Fruit fly (Drosophila melanogaster) whole organism, prepupa: ENCODE measurements around the gene Qsox4.
A peak's percentile ranks its signal among the peaks of the same experiment; 100 is the strongest.

Experiments used
- Blimp-1 ChIP-seq: fragments of 200-800 bp; sonication (Bioruptor generic); optimal IDR thresholded peaks from 3 replicates; lab custom pipeline; 2017; ENCODE audit warnings: missing biosample characterization, missing genetic modification characterization, mild to moderate bottlenecking, moderate library complexity, missing genetic modification reagents
- CG10631 ChIP-seq: fragments of 200-800 bp; sonication (Bioruptor generic); optimal IDR thresholded peaks from 2 replicates; lab custom pipeline; 2016; ENCODE audit warnings: missing biosample characterization, missing genetic modification characterization
- CG10669 ChIP-seq: fragments of 200-800 bp; sonication (Bioruptor generic); optimal IDR thresholded peaks from 3 replicates; lab custom pipeline; 2018; ENCODE audit warnings: missing biosample characterization, mild to moderate bottlenecking, missing genetic modification characterization, moderate library complexity
- CG11294 ChIP-seq: fragments of 200-800 bp; sonication (Bioruptor generic); IDR thresholded peaks from 2 replicates; pipeline ENCODE4 v1.3.6; 2022; ENCODE audit warnings: missing biosample characterization, missing genetic modification characterization
- CG11762 ChIP-seq: fragments of 200-800 bp; sonication (Bioruptor generic); optimal IDR thresholded peaks from 3 replicates; lab custom pipeline; 2016; ENCODE audit warnings: missing biosample characterization, missing genetic modification characterization; ENCODE audit not compliant: insufficient read depth
- CG15336 ChIP-seq: fragments of 200-800 bp; sonication (Bioruptor generic); IDR thresholded peaks from 2 replicates; pipeline ENCODE4 v1.3.6; 2022; ENCODE audit warnings: missing biosample characterization, missing genetic modification characterization
- CG1621 ChIP-seq: fragments of 200-800 bp; sonication (Bioruptor generic); optimal IDR thresholded peaks from 3 replicates; lab custom pipeline; 2018; ENCODE audit warnings: missing biosample characterization, mild to moderate bottlenecking, missing genetic modification characterization
- CG32006 ChIP-seq: fragments of 200-800 bp; sonication (Bioruptor generic); optimal IDR thresholded peaks from 3 replicates; lab custom pipeline; 2017; ENCODE audit warnings: missing biosample characterization, mild to moderate bottlenecking, missing genetic modification characterization
- CG34406 ChIP-seq: fragments of 200-800 bp; sonication (Bioruptor generic); optimal IDR thresholded peaks from 3 replicates; lab custom pipeline; 2016; ENCODE audit warnings: missing biosample characterization, missing genetic modification characterization
- CG3919 ChIP-seq: fragments of 200-800 bp; sonication (Bioruptor generic); optimal IDR thresholded peaks from 3 replicates; lab custom pipeline; 2016; ENCODE audit warnings: missing biosample characterization, missing genetic modification characterization
- CG4318 ChIP-seq: fragments of 200-800 bp; sonication (Bioruptor generic); optimal IDR thresholded peaks from 3 replicates; lab custom pipeline; 2017; ENCODE audit warnings: missing biosample characterization, mild to moderate bottlenecking, missing genetic modification characterization
- CG6163 ChIP-seq: fragments of 200-800 bp; sonication (Bioruptor generic); IDR thresholded peaks from 3 replicates; pipeline ENCODE4 v1.3.6; 2022; ENCODE audit warnings: missing biosample characterization, missing genetic modification characterization
- CG6276 ChIP-seq: fragments of 200-800 bp; sonication (Bioruptor generic); optimal IDR thresholded peaks from 2 replicates; lab custom pipeline; 2017; ENCODE audit warnings: missing biosample characterization, mild to moderate bottlenecking, missing genetic modification characterization
- CG6854 ChIP-seq: fragments of 200-800 bp; sonication (Bioruptor generic); optimal IDR thresholded peaks from 2 replicates; lab custom pipeline; 2017; ENCODE audit warnings: missing biosample characterization, mild to moderate bottlenecking, missing genetic modification characterization
- CG8319 ChIP-seq: fragments of 200-800 bp; sonication (Bioruptor generic); optimal IDR thresholded peaks from 3 replicates; lab custom pipeline; 2016; ENCODE audit warnings: missing biosample characterization, missing genetic modification characterization
- CG9139 ChIP-seq: fragments of 200-800 bp; sonication (Bioruptor generic); optimal IDR thresholded peaks from 3 replicates; lab custom pipeline; 2017; ENCODE audit warnings: missing biosample characterization, mild to moderate bottlenecking, missing genetic modification characterization
- Eip75B ChIP-seq: fragments of 200-800 bp; sonication (Bioruptor generic); optimal IDR thresholded peaks from 3 replicates; lab custom pipeline; 2016; ENCODE audit warnings: missing biosample characterization, missing genetic modification characterization
- Eip78C ChIP-seq: fragments of 200-800 bp; sonication (Bioruptor generic); peaks from one replicate; lab custom pipeline; 2016; ENCODE audit warnings: missing biosample characterization, missing genetic modification characterization
- Eip93F ChIP-seq: fragments of 200-800 bp; sonication (Bioruptor generic); optimal IDR thresholded peaks from 2 replicates; lab custom pipeline; 2016; ENCODE audit warnings: missing biosample characterization, mild to moderate bottlenecking, missing genetic modification characterization
- Ets21C ChIP-seq: fragments of 200-800 bp; sonication (Bioruptor generic); optimal IDR thresholded peaks from 3 replicates; lab custom pipeline; 2016; ENCODE audit warnings: missing biosample characterization, missing genetic modification characterization
- Gug ChIP-seq: fragments of 200-800 bp; sonication (Bioruptor generic); IDR thresholded peaks from 2 replicates; pipeline ENCODE4 v1.3.6; 2022; ENCODE audit warnings: missing biosample characterization, missing genetic modification characterization
- Hr38 ChIP-seq: sonication (Bioruptor generic); optimal IDR thresholded peaks from 2 replicates; lab custom pipeline; 2016; ENCODE audit warnings: missing biosample characterization, missing genetic modification characterization
- Hr39 ChIP-seq: fragments of 200-800 bp; sonication (Bioruptor generic); optimal IDR thresholded peaks from 2 replicates; lab custom pipeline; 2016; ENCODE audit warnings: missing biosample characterization, missing genetic modification characterization
- Lpt ChIP-seq: fragments of 200-800 bp; sonication (Bioruptor generic); optimal IDR thresholded peaks from 3 replicates; lab custom pipeline; 2016; ENCODE audit warnings: missing biosample characterization, missing genetic modification characterization
- Met ChIP-seq: fragments of 200-800 bp; sonication (Bioruptor generic); optimal IDR thresholded peaks from 3 replicates; lab custom pipeline; 2016; ENCODE audit warnings: missing biosample characterization, missing genetic modification characterization
- OdsH ChIP-seq: fragments of 200-800 bp; sonication (Bioruptor generic); optimal IDR thresholded peaks from 3 replicates; lab custom pipeline; 2016; ENCODE audit warnings: missing biosample characterization, missing genetic modification characterization
- Smox ChIP-seq: fragments of 200-800 bp; sonication (Bioruptor generic); optimal IDR thresholded peaks from 3 replicates; lab custom pipeline; 2016; ENCODE audit warnings: missing biosample characterization, missing genetic modification characterization
- Sox102F ChIP-seq: fragments of 200-800 bp; sonication (Bioruptor generic); optimal IDR thresholded peaks from 2 replicates; lab custom pipeline; 2016; ENCODE audit warnings: missing biosample characterization, mild to moderate bottlenecking, missing genetic modification characterization
- Sox14 ChIP-seq: fragments of 200-800 bp; sonication (Bioruptor generic); optimal IDR thresholded peaks from 3 replicates; lab custom pipeline; 2016; ENCODE audit warnings: missing biosample characterization, missing genetic modification characterization
- achi ChIP-seq: fragments of 200-800 bp; sonication (Bioruptor generic); optimal IDR thresholded peaks from 3 replicates; lab custom pipeline; 2016; ENCODE audit warnings: missing biosample characterization, missing genetic modification characterization
- cyc ChIP-seq: fragments of 200-800 bp; sonication (Bioruptor generic); optimal IDR thresholded peaks from 3 replicates; lab custom pipeline; 2016; ENCODE audit warnings: missing biosample characterization, missing genetic modification characterization
- dac ChIP-seq: fragments of 200-800 bp; sonication (Bioruptor generic); optimal IDR thresholded peaks from 2 replicates; lab custom pipeline; 2017; ENCODE audit warnings: missing biosample characterization, mild to moderate bottlenecking, missing genetic modification characterization
- dsx ChIP-seq: fragments of 200-800 bp; optimal IDR thresholded peaks from 3 replicates; lab custom pipeline; 2019; ENCODE audit warnings: missing biosample characterization, mild to moderate bottlenecking, missing genetic modification characterization, moderate library complexity; ENCODE audit not compliant: poor library complexity, severe bottlenecking
- esn ChIP-seq: fragments of 200-800 bp; sonication (Bioruptor generic); optimal IDR thresholded peaks from 2 replicates; lab custom pipeline; 2016; ENCODE audit warnings: missing biosample characterization, mild to moderate bottlenecking, missing genetic modification characterization, moderate library complexity
- fd59A ChIP-seq: fragments of 200-800 bp; sonication (Bioruptor generic); optimal IDR thresholded peaks from 2 replicates; lab custom pipeline; 2017; ENCODE audit warnings: missing biosample characterization, mild to moderate bottlenecking, missing genetic modification characterization, missing genetic modification reagents
- fkh ChIP-seq: fragments of 200-800 bp; sonication (Bioruptor generic); optimal IDR thresholded peaks from 3 replicates; lab custom pipeline; 2017; ENCODE audit warnings: missing biosample characterization, mild to moderate bottlenecking, missing genetic modification characterization, moderate library complexity
- net ChIP-seq: fragments of 200-800 bp; sonication (Bioruptor generic); optimal IDR thresholded peaks from 3 replicates; lab custom pipeline; 2016; ENCODE audit warnings: missing biosample characterization, missing genetic modification characterization
- pdm3 ChIP-seq: fragments of 200-800 bp; sonication (Bioruptor generic); optimal IDR thresholded peaks from 3 replicates; lab custom pipeline; 2016; ENCODE audit warnings: missing biosample characterization, missing genetic modification characterization
- salr ChIP-seq, 2 experiments: fragments of 200-800 bp; sonication (Bioruptor generic); optimal IDR thresholded peaks; 3 replicates each; lab custom pipeline; 2016 to 2018; ENCODE audit warnings: missing biosample characterization in 2 of 2, missing genetic modification characterization in 2 of 2, mild to moderate bottlenecking in 1 of 2
- spab ChIP-seq: fragments of 200-800 bp; sonication (Bioruptor generic); optimal IDR thresholded peaks from 2 replicates; lab custom pipeline; 2017; ENCODE audit warnings: missing biosample characterization, mild to moderate bottlenecking, missing genetic modification characterization, missing genetic modification reagents
- ss ChIP-seq, 2 experiments: fragments of 200-800 bp; sonication (Bioruptor generic); optimal IDR thresholded peaks; 2 replicates in 1 of 2; 3 replicates in 1 of 2; lab custom pipeline; 2017 to 2018; ENCODE audit warnings: mild to moderate bottlenecking in 2 of 2, missing biosample characterization in 2 of 2, missing genetic modification characterization in 2 of 2, moderate library complexity in 1 of 2
- svp ChIP-seq: fragments of 200-800 bp; sonication (Bioruptor generic); peaks from one replicate; lab custom pipeline; 2016; ENCODE audit warnings: missing biosample characterization, missing genetic modification characterization
- topi ChIP-seq: fragments of 200-800 bp; sonication (Bioruptor generic); optimal IDR thresholded peaks from 3 replicates; lab custom pipeline; 2016; ENCODE audit warnings: missing biosample characterization, missing genetic modification characterization
- vri ChIP-seq: fragments of 200-800 bp; sonication (Bioruptor generic); optimal IDR thresholded peaks from 3 replicates; lab custom pipeline; 2016; ENCODE audit warnings: missing biosample characterization, mild to moderate bottlenecking, missing genetic modification characterization

The Qsox4 gene

DNA sequence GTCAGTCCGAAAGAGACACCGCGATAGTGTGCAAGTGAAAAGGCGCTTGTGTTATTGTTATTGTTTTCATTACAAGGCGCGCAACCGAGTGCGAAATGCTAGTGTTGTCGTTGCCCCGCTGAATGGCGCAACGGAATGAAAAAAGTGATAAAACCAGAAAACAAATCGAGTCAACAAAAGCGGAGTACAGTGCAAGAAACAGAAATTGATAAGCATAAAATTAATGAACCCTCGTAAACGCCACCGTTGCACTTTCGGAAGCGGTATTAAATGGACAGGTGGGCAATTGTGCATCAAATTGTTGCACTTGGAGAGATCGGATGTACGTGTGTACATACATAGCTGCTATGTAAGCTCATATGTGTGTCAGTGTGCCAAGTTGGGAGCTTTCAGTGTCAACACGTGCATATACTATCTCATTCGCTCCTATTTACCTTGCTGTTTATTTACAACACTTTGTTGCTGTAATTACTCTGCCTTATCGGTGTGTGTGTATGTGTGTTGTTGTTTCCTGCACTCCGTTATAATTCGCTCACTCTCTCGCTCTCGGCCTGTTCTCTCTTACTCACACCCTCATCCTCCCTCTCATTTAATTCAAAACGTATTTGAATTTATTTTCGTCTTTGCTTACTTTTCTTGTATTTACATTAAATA, 20.9 kb downstream of the Qsox4 start (continued):
- TF ChIP-seq CG11762 (peak; percentile 46), CG9139 (GFP tag; lab: Kevin White, UChicago) (peak; percentile 46), CG11294 (GFP tag; lab: Robert Waterston, UW) (peak; percentile 10; the same call in 1 of the 2 replicates), achi (GFP tag; lab: Kevin White, UChicago) (peak; percentile 21), net (GFP tag; lab: Kevin White, UChicago) (no peak), Smox (GFP tag; lab: Kevin White, UChicago) (no peak), CG1621 (tag; lab: Kevin White, UChicago) (peak; percentile 46), CG6854 (peak; percentile 6), CG32006 (GFP tag; lab: Kevin White, UChicago) (peak; percentile 47), salr (GFP tag; optimal IDR thresholded peaks at IDR 0.05; lab: Kevin White, UChicago) (peak in 1 of 2 experiments; percentile 39), Met (no peak), CG6163 (peak; percentile 65), Blimp-1 (GFP tag; lab: Kevin White, UChicago) (no peak), ss (GFP tag; optimal IDR thresholded peaks at IDR 0.05; lab: Kevin White, UChicago) (peak; percentile 55 to 61), Sox14 (GFP tag; lab: Kevin White, UChicago) (peak; percentile 36), fkh (GFP tag; lab: Kevin White, UChicago) (peak; percentile 92), dsx (GFP tag; lab: Kevin White, UChicago) (peak; percentile 80), svp (GFP tag; lab: Kevin White, UChicago) (peak; percentile 75), CG10631 (peak; percentile 47), spab (peak; percentile 20), Eip75B (GFP tag; lab: Kevin White, UChicago) (peak; percentile 65), vri (peak; percentile 56), Hr38 (no peak), topi (GFP tag; lab: Kevin White, UChicago) (peak; percentile 8), Hr39 (peak; percentile 15), esn (GFP tag; lab: Kevin White, UChicago) (peak; percentile 17), Lpt (no peak), cyc (GFP tag; lab: Kevin White, UChicago) (no peak)
- TF ChIP-seq, all 60 proteins: peak for 43

DNA sequence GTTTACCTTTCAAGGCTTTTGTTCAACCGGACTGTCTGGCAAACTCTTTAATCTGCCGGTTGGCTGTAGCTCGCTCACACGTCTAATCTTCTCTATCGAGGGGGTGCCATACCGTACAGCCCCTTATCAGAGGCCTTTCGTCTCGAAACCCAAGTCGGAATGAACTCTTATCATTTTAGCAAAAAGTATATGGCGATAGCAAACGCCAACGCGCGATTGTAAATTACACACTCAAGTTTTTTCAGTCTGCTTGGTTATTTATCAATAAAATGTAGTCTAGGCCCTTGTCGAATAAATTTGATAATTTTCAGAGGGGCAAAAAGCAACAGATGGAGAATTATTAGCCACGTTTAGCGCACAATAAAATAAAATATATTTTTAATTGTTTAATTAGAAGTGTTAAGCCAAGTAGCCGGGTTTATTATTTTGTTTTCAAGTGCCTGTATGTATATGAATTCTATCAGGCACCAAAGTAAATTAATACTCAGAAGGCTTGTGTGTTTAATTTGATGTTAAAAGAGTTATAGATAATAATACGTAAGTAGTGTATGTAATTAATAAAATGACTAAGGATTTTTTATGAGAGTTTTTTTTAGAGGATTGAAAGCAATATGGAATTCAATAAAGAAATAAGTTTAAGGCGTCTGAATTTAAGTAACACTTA, 22.4 kb downstream of the Qsox4 start:
- TF ChIP-seq esn (GFP tag; lab: Kevin White, UChicago) = no peak
- no peak for TF ChIP-seq Hr38
- TF ChIP-seq CG3919 (GFP tag; lab: Kevin White, UChicago) = no peak
- peak; percentile 34 for TF ChIP-seq fkh (GFP tag; lab: Kevin White, UChicago)
- TF ChIP-seq CG10669 = no peak
- peak; percentile 1 for TF ChIP-seq Eip78C (GFP tag; lab: Kevin White, UChicago)
- TF ChIP-seq CG34406 (GFP tag; lab: Kevin White, UChicago) = no peak
- TF ChIP-seq CG15336 (GFP tag; lab: Robert Waterston, UW) = no peak
- no peak for TF ChIP-seq Hr39
- TF ChIP-seq Eip93F (GFP tag; lab: Kevin White, UChicago) = peak; percentile 75
- peak; percentile 72 for TF ChIP-seq vri
- TF ChIP-seq svp (GFP tag; lab: Kevin White, UChicago) = peak; percentile 83
- TF ChIP-seq CG8319 (GFP tag; lab: Kevin White, UChicago) = no peak

DNA sequence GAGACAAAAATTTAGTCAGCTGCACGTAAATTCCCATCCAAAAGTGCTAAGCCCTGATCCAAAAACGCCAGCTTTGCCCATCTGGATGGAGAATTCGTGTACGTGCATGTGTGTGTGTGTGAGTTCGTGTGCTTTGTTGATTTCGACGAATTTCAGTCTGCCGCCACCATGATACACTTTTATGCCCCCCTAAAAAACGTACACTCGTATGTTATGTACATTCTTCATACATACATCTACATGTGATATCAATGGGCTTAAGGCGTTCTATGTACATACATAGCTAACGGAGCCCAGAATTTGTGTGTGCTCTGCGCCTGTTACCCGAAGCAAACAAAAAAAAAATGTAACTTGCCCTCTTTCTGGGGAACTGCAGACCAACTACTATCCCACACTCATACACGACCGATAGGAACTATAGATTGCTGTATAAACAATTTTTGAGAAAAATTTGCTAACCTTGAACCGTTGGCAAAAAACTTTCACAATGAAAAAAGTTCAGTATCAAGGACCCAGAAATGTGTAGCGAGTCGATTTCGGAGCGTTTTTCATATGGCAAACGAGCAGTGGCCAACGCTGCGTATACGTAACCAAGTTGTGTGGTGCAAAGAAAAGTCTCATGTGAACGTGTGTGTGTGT, 23.3 kb downstream of the Qsox4 start:
- no peak for TF ChIP-seq Hr39
- no peak for TF ChIP-seq CG9139 (GFP tag; lab: Kevin White, UChicago)
- TF ChIP-seq salr (GFP tag; optimal IDR thresholded peaks at IDR 0.05; lab: Kevin White, UChicago) = no peak
- peak; percentile 92 for TF ChIP-seq fkh (GFP tag; lab: Kevin White, UChicago)
- TF ChIP-seq dac (GFP tag; lab: Kevin White, UChicago) = no peak
- TF ChIP-seq CG10669 = no peak
- no peak for TF ChIP-seq pdm3 (GFP tag; lab: Kevin White, UChicago)
- TF ChIP-seq Ets21C (GFP tag; lab: Kevin White, UChicago) = no peak
- peak; percentile 42 for TF ChIP-seq Eip78C (GFP tag; lab: Kevin White, UChicago)
- TF ChIP-seq CG6163 = no peak
- TF ChIP-seq Sox102F (GFP tag; lab: Kevin White, UChicago) = no peak
- peak; percentile 44 for TF ChIP-seq vri
- TF ChIP-seq Met = no peak
- no peak for TF ChIP-seq CG3919 (GFP tag; lab: Kevin White, UChicago)
- TF ChIP-seq CG1621 (tag; lab: Kevin White, UChicago) = no peak
- TF ChIP-seq svp (GFP tag; lab: Kevin White, UChicago) = peak; percentile 74
- TF ChIP-seq OdsH = no peak
- TF ChIP-seq fd59A = no peak
- no peak for TF ChIP-seq Gug
- no peak for TF ChIP-seq Lpt
- TF ChIP-seq CG6276 (GFP tag; lab: Kevin White, UChicago) = no peak
- TF ChIP-seq CG4318 (GFP tag; lab: Kevin White, UChicago) = no peak
